Worm (Caenorhabditis elegans) whole organism, L2 larva: ENCODE results near the gene tftc-5.

Experiments
- C34F6.9 ChIP-seq: fragments of 150-350 bp; optimal IDR thresholded peaks from 2 replicates; lab custom pipeline; 2014; ENCODE audit warnings: missing biosample characterization, missing genetic modification characterization
- F13H6.1 ChIP-seq: sonication (generic microtip); optimal IDR thresholded peaks from 2 replicates; lab custom pipeline; 2016; ENCODE audit warnings: missing genetic modification characterization, missing compliant biosample characterization
- Y55F3AM.14 ChIP-seq: fragments of 200-800 bp; sonication (Bioruptor generic); optimal IDR thresholded peaks from 2 replicates; lab custom pipeline; 2018; ENCODE audit warnings: mild to moderate bottlenecking, missing genetic modification characterization, missing compliant biosample characterization
- ZK546.5 ChIP-seq: sonication (generic microtip); optimal IDR thresholded peaks from 2 replicates; lab custom pipeline; 2017; ENCODE audit warnings: missing biosample characterization, missing genetic modification characterization
- alr-1 ChIP-seq: fragments of 150-350 bp; optimal IDR thresholded peaks from 2 replicates; lab custom pipeline; 2014; ENCODE audit warnings: missing biosample characterization, missing genetic modification characterization
- aly-2 ChIP-seq: fragments of 150-350 bp; optimal IDR thresholded peaks from 2 replicates; lab custom pipeline; 2014; ENCODE audit warnings: missing biosample characterization, missing genetic modification characterization
- ama-1 ChIP-seq: fragments of 150-350 bp; optimal IDR thresholded peaks from 2 replicates; lab custom pipeline; 2018; ENCODE audit warnings: inconsistent platforms
- blmp-1 ChIP-seq: sonication (generic microtip); optimal IDR thresholded peaks from 2 replicates; lab custom pipeline; 2017; ENCODE audit warnings: missing genetic modification characterization, mild to moderate bottlenecking, missing compliant biosample characterization, antibody characterized with exemption, moderate library complexity; ENCODE audit not compliant: insufficient read depth
- crh-2 ChIP-seq: sonication (generic microtip); optimal IDR thresholded peaks from 2 replicates; lab custom pipeline; 2017; ENCODE audit warnings: missing biosample characterization, missing genetic modification characterization
- dmd-4 ChIP-seq: sonication (generic microtip); optimal IDR thresholded peaks from 2 replicates; lab custom pipeline; 2017; ENCODE audit warnings: missing biosample characterization, missing genetic modification characterization
- egl-27 ChIP-seq: sonication (generic microtip); optimal IDR thresholded peaks from 3 replicates; lab custom pipeline; 2017; ENCODE audit warnings: missing biosample characterization, missing genetic modification reagents, missing genetic modification characterization
- elt-1 ChIP-seq: fragments of 150-350 bp; optimal IDR thresholded peaks from 2 replicates; lab custom pipeline; 2014; ENCODE audit warnings: missing biosample characterization, missing genetic modification characterization
- elt-3 ChIP-seq: sonication (generic microtip); optimal IDR thresholded peaks from 2 replicates; lab custom pipeline; 2017; ENCODE audit warnings: missing biosample characterization, missing genetic modification characterization
- fos-1 ChIP-seq: fragments of 150-350 bp; optimal IDR thresholded peaks from 2 replicates; lab custom pipeline; 2014; ENCODE audit warnings: missing biosample characterization, missing genetic modification characterization
- lin-11 ChIP-seq: fragments of 150-350 bp; sonication (generic microtip); optimal IDR thresholded peaks from 2 replicates; lab custom pipeline; 2014; ENCODE audit warnings: missing biosample characterization, missing genetic modification characterization, inconsistent platforms, mixed read lengths
- lin-13 ChIP-seq: fragments of 150-350 bp; optimal IDR thresholded peaks from 2 replicates; lab custom pipeline; 2014; ENCODE audit warnings: missing biosample characterization, missing genetic modification reagents, missing genetic modification characterization
- lin-39 ChIP-seq: fragments of 150-350 bp; optimal IDR thresholded peaks from 2 replicates; lab custom pipeline; 2014; ENCODE audit warnings: missing biosample characterization, missing genetic modification reagents, missing genetic modification characterization
- lsy-2 ChIP-seq, 2 experiments: fragments of 150-350 bp in 1 of 2; sonication (generic microtip) in 1 of 2; optimal IDR thresholded peaks; 2 replicates each; lab custom pipeline; 2014 to 2017; ENCODE audit warnings: missing biosample characterization in 2 of 2, missing genetic modification characterization in 2 of 2
- mdl-1 ChIP-seq, 2 experiments: fragments of 150-350 bp in 1 of 2; sonication (generic microtip) in 1 of 2; optimal IDR thresholded peaks; 2 replicates each; lab custom pipeline; 2017; ENCODE audit warnings: missing biosample characterization in 2 of 2, missing genetic modification characterization in 2 of 2
- nhr-10 ChIP-seq: sonication (generic microtip); optimal IDR thresholded peaks from 2 replicates; lab custom pipeline; 2017; ENCODE audit warnings: missing biosample characterization, missing genetic modification characterization
- nhr-11 ChIP-seq: fragments of 150-350 bp; optimal IDR thresholded peaks from 2 replicates; lab custom pipeline; 2014; ENCODE audit warnings: missing biosample characterization, missing genetic modification characterization
- nhr-12 ChIP-seq: fragments of 150-350 bp; optimal IDR thresholded peaks from 2 replicates; lab custom pipeline; 2014; ENCODE audit warnings: missing biosample characterization, missing genetic modification characterization
- nhr-129 ChIP-seq: fragments of 150-350 bp; optimal IDR thresholded peaks from 2 replicates; lab custom pipeline; 2014; ENCODE audit warnings: missing biosample characterization, missing genetic modification characterization
- nhr-21 ChIP-seq: fragments of 150-350 bp; optimal IDR thresholded peaks from 2 replicates; lab custom pipeline; 2014; ENCODE audit warnings: missing biosample characterization, missing genetic modification characterization
- nhr-23 ChIP-seq: fragments of 150-350 bp; optimal IDR thresholded peaks from 2 replicates; lab custom pipeline; 2014; ENCODE audit warnings: missing biosample characterization, missing genetic modification reagents, missing genetic modification characterization
- nhr-25 ChIP-seq: fragments of 150-350 bp; sonication (generic microtip); optimal IDR thresholded peaks from 3 replicates; lab custom pipeline; 2014; ENCODE audit warnings: missing biosample characterization, missing genetic modification characterization
- nhr-6 ChIP-seq: fragments of 150-350 bp; optimal IDR thresholded peaks from 2 replicates; lab custom pipeline; 2014; ENCODE audit warnings: missing biosample characterization, missing genetic modification characterization
- nhr-77 ChIP-seq: fragments of 150-350 bp; optimal IDR thresholded peaks from 2 replicates; lab custom pipeline; 2014; ENCODE audit warnings: missing biosample characterization, missing genetic modification characterization
- peb-1 ChIP-seq: fragments of 150-350 bp; optimal IDR thresholded peaks from 2 replicates; lab custom pipeline; 2014; ENCODE audit warnings: missing biosample characterization, missing genetic modification characterization
- skn-1 ChIP-seq: sonication (generic microtip); optimal IDR thresholded peaks from 2 replicates; lab custom pipeline; 2017; ENCODE audit warnings: missing biosample characterization, missing genetic modification characterization
- sma-3 ChIP-seq: sonication (generic microtip); optimal IDR thresholded peaks from 2 replicates; lab custom pipeline; 2016; ENCODE audit warnings: missing genetic modification reagents, missing genetic modification characterization, missing compliant biosample characterization
- sma-9 ChIP-seq, 2 experiments: fragments of 150-350 bp in 1 of 2; sonication (generic microtip) in 1 of 2; optimal IDR thresholded peaks; 2 replicates each; lab custom pipeline; 2014 to 2016; ENCODE audit warnings: missing genetic modification characterization in 2 of 2, mild to moderate bottlenecking in 1 of 2, missing biosample characterization in 1 of 2, missing compliant biosample characterization in 1 of 2, missing genetic modification reagents in 1 of 2, moderate library complexity in 1 of 2
- unc-39 ChIP-seq: fragments of 150-350 bp; optimal IDR thresholded peaks from 2 replicates; lab custom pipeline; 2014; ENCODE audit warnings: missing biosample characterization, missing genetic modification characterization
- unc-55 ChIP-seq: fragments of 150-350 bp; sonication (generic microtip); optimal IDR thresholded peaks from 3 replicates; lab custom pipeline; 2014; ENCODE audit warnings: missing biosample characterization, missing genetic modification reagents, missing genetic modification characterization
- unc-62 ChIP-seq: fragments of 150-350 bp; optimal IDR thresholded peaks from 2 replicates; lab custom pipeline; 2014; ENCODE audit warnings: missing biosample characterization, missing genetic modification reagents, missing genetic modification characterization
- zag-1 ChIP-seq: fragments of 150-350 bp; optimal IDR thresholded peaks from 2 replicates; lab custom pipeline; 2014; ENCODE audit warnings: missing biosample characterization, missing genetic modification characterization
- ztf-1 ChIP-seq: fragments of 200-800 bp; sonication (Bioruptor generic); conservative IDR thresholded peaks from 2 replicates; pipeline ENCODE4 v1.3.6; 2022; ENCODE audit warnings: missing genetic modification characterization, missing compliant biosample characterization
- ztf-11 ChIP-seq: sonication (generic microtip); optimal IDR thresholded peaks from 2 replicates; lab custom pipeline; 2017; ENCODE audit warnings: missing biosample characterization, missing genetic modification characterization

The tftc-5 gene

ce11 chrIII:3984049-3984484, 37.9 kb upstream of the tftc-5 start:
- TF ChIP-seq nhr-129 (tag; lab: Kevin White, UChicago) (peak; percentile 45), mdl-1 (tag; optimal IDR thresholded peaks at IDR 0.05; lab: Kevin White, UChicago) (peak in 1 of 2 experiments; percentile 35), ztf-11 (tag; lab: Kevin White, UChicago) (no peak), sma-9 (GFP tag; optimal IDR thresholded peaks at IDR 0.05; lab: Kevin White, UChicago) (peak; percentile 12), sma-9 (tag; optimal IDR thresholded peaks at IDR 0.05; lab: Kevin White, UChicago) (no peak), sma-3 (GFP tag; lab: Kevin White, UChicago) (no peak), F13H6.1 (tag; lab: Kevin White, UChicago) (peak; percentile 82), C34F6.9 (tag; lab: Kevin White, UChicago) (peak; percentile 8), lin-11 (tag; lab: Kevin White, UChicago) (peak; percentile 13), fos-1 (tag; lab: Kevin White, UChicago) (peak; percentile 0), nhr-23 (tag; lab: Kevin White, UChicago) (no peak), lsy-2 (tag; optimal IDR thresholded peaks at IDR 0.05; lab: Kevin White, UChicago) (peak in 1 of 2 experiments; percentile 34), Y55F3AM.14 (GFP tag; lab: Kevin White, UChicago) (peak; percentile 14)

- TF ChIP-seq unc-62 (no peak), unc-39 (no peak), ztf-1 (GFP tag; lab: Robert Waterston, UW) (no peak), peb-1 (tag; lab: Kevin White, UChicago) (no peak), lsy-2 (tag; optimal IDR thresholded peaks at IDR 0.05; lab: Kevin White, UChicago) (no peak), nhr-12 (tag; lab: Kevin White, UChicago) (no peak), nhr-6 (tag; lab: Kevin White, UChicago) (no peak), nhr-25 (tag; lab: Kevin White, UChicago) (no peak), skn-1 (no peak), crh-2 (no peak), C34F6.9 (tag; lab: Kevin White, UChicago) (no peak), fos-1 (tag; lab: Kevin White, UChicago) (no peak), lin-13 (no peak)
- TF ChIP-seq, all 48 proteins: peak for 0
These were observed 35.6 kb upstream of the tftc-5 start, which contains the start of gene Y1A5A.1 for ce11 chrIII:3986368-3986767. Gene Y1A5A.1, minus strand, starts transcription at chrIII:3986661.

ce11 chrIII:3987759-3988158, 34.2 kb upstream of the tftc-5 start, which contains the start of gene C36E8.6:
Gene C36E8.6, plus strand, starts transcription at chrIII:3988059.
- TF ChIP-seq nhr-12 (tag; lab: Kevin White, UChicago): no peak
- TF ChIP-seq nhr-11 (tag; lab: Kevin White, UChicago): no peak
- TF ChIP-seq unc-62: no peak
- TF ChIP-seq aly-2 (tag; lab: Kevin White, UChicago): no peak
- no peak for TF ChIP-seq nhr-25 (tag; lab: Kevin White, UChicago)
- TF ChIP-seq elt-1 (tag; lab: Kevin White, UChicago): no peak
- no peak for TF ChIP-seq C34F6.9 (tag; lab: Kevin White, UChicago)

ce11 chrIII:3991362-3991761, 30.6 kb upstream of the tftc-5 start:
- TF ChIP-seq zag-1 (tag; lab: Kevin White, UChicago): no peak
- no peak for TF ChIP-seq lin-11 (tag; lab: Kevin White, UChicago)
- TF ChIP-seq elt-3 (tag; lab: Kevin White, UChicago): no peak
- no peak for TF ChIP-seq nhr-21 (tag; lab: Kevin White, UChicago)
- no peak for TF ChIP-seq ama-1 (lab: Kevin White, UChicago)
- TF ChIP-seq ZK546.5: no peak
- no peak for TF ChIP-seq unc-55 (GFP tag; lab: Kevin White, UChicago)
- peak; percentile 13 for TF ChIP-seq nhr-129 (tag; lab: Kevin White, UChicago)
- no peak for TF ChIP-seq lin-39
- no peak for TF ChIP-seq aly-2 (tag; lab: Kevin White, UChicago)
- no peak for TF ChIP-seq nhr-25 (tag; lab: Kevin White, UChicago)
- TF ChIP-seq nhr-10 (tag; lab: Kevin White, UChicago): no peak
- TF ChIP-seq alr-1 (tag; lab: Kevin White, UChicago): no peak
- TF ChIP-seq nhr-77 (tag; lab: Kevin White, UChicago): no peak
- TF ChIP-seq egl-27: no peak
- TF ChIP-seq F13H6.1 (tag; lab: Kevin White, UChicago): peak; percentile 32
- TF ChIP-seq sma-9 (GFP tag; optimal IDR thresholded peaks at IDR 0.05; lab: Kevin White, UChicago): peak; percentile 79
- no peak for TF ChIP-seq sma-9 (tag; optimal IDR thresholded peaks at IDR 0.05; lab: Kevin White, UChicago)
- no peak for TF ChIP-seq ztf-11 (tag; lab: Kevin White, UChicago)
- no peak for TF ChIP-seq peb-1 (tag; lab: Kevin White, UChicago)
- no peak for TF ChIP-seq mdl-1 (tag; optimal IDR thresholded peaks at IDR 0.05; lab: Kevin White, UChicago)
- TF ChIP-seq blmp-1 (tag; lab: Kevin White, UChicago): no peak
- no peak for TF ChIP-seq dmd-4 (tag; lab: Kevin White, UChicago)
- TF ChIP-seq nhr-23 (tag; lab: Kevin White, UChicago): no peak
- TF ChIP-seq elt-1 (tag; lab: Kevin White, UChicago): no peak
- no peak for TF ChIP-seq C34F6.9 (tag; lab: Kevin White, UChicago)
